Fruit fly (Drosophila melanogaster) S2 (cell line): ENCODE measurements around the gene CG31189.

ENCODE experiments used
- CG8478 ChIP-seq: fragments of >200 bp; optimal IDR thresholded peaks from 2 replicates; lab custom pipeline; 2018
- CTCF ChIP-seq, 2 experiments: fragments of >200 bp; optimal IDR thresholded peaks; 2 replicates each; lab custom pipeline; 2018

dm6 chr3R:21042399-21042798, 3.2 kb downstream of the CG31189 start, which contains the start of gene Dhc93AB:
- no peak for TF ChIP-seq CTCF (optimal IDR thresholded peaks at IDR 0.05; lab: Kevin White, UChicago)
- TF ChIP-seq CG8478, result no peak
